Worm (Caenorhabditis elegans) whole organism, L1 larva: Measurements from ENCODE around the gene lgc-14.

Experiments used
- C34B4.2 ChIP-seq: sonication (generic microtip); optimal IDR thresholded peaks from 2 replicates; lab custom pipeline; 2017; ENCODE audit warnings: mild to moderate bottlenecking, missing genetic modification characterization, missing compliant biosample characterization
- ama-1 ChIP-seq: fragments of 150-350 bp; optimal IDR thresholded peaks from 2 replicates; lab custom pipeline; 2014
- ceh-82 ChIP-seq, 3 experiments: fragments of 150-350 bp in 1 of 3; sonication (generic microtip) in 2 of 3; optimal IDR thresholded peaks; 2 replicates each; lab custom pipeline; 2014 to 2017; ENCODE audit warnings: missing biosample characterization in 3 of 3, missing genetic modification characterization in 3 of 3
- ceh-90 ChIP-seq: sonication (generic microtip); optimal IDR thresholded peaks from 2 replicates; lab custom pipeline; 2016; ENCODE audit warnings: missing genetic modification characterization, missing compliant biosample characterization
- fos-1 ChIP-seq: fragments of 150-350 bp; optimal IDR thresholded peaks from 2 replicates; lab custom pipeline; 2014; ENCODE audit warnings: missing biosample characterization, missing genetic modification characterization
- lin-13 ChIP-seq: fragments of 150-350 bp; optimal IDR thresholded peaks from 2 replicates; lab custom pipeline; 2014; ENCODE audit warnings: missing biosample characterization, missing genetic modification reagents, missing genetic modification characterization
- lin-39 ChIP-seq: fragments of 150-350 bp; optimal IDR thresholded peaks from 2 replicates; lab custom pipeline; 2014; ENCODE audit warnings: missing biosample characterization, missing genetic modification reagents, missing genetic modification characterization
- lir-3 ChIP-seq: sonication (generic microtip); optimal IDR thresholded peaks from 2 replicates; lab custom pipeline; 2016; ENCODE audit warnings: mild to moderate bottlenecking, missing genetic modification characterization, moderate library complexity, missing compliant biosample characterization; ENCODE audit not compliant: poor library complexity
- nhr-11 ChIP-seq: fragments of 150-350 bp; optimal IDR thresholded peaks from 2 replicates; lab custom pipeline; 2014; ENCODE audit warnings: missing biosample characterization, missing genetic modification characterization
- pax-3 ChIP-seq: fragments of 200-800 bp; sonication (Bioruptor generic); optimal IDR thresholded peaks from 2 replicates; lab custom pipeline; 2018; ENCODE audit warnings: mild to moderate bottlenecking, missing genetic modification characterization, moderate library complexity, missing compliant biosample characterization
- pqm-1 ChIP-seq: sonication (generic microtip); optimal IDR thresholded peaks from 3 replicates; lab custom pipeline; 2017; ENCODE audit warnings: missing biosample characterization, missing genetic modification characterization
- skn-1 ChIP-seq: fragments of 150-350 bp; optimal IDR thresholded peaks from 2 replicates; lab custom pipeline; 2014; ENCODE audit warnings: missing biosample characterization, missing genetic modification characterization
- snpc-4 ChIP-seq: fragments of 150-350 bp; optimal IDR thresholded peaks from 2 replicates; lab custom pipeline; 2014; ENCODE audit warnings: missing biosample characterization, missing genetic modification characterization
- tlp-1 ChIP-seq: fragments of 150-350 bp; optimal IDR thresholded peaks from 2 replicates; lab custom pipeline; 2014; ENCODE audit warnings: missing biosample characterization, missing genetic modification characterization

DNA sequence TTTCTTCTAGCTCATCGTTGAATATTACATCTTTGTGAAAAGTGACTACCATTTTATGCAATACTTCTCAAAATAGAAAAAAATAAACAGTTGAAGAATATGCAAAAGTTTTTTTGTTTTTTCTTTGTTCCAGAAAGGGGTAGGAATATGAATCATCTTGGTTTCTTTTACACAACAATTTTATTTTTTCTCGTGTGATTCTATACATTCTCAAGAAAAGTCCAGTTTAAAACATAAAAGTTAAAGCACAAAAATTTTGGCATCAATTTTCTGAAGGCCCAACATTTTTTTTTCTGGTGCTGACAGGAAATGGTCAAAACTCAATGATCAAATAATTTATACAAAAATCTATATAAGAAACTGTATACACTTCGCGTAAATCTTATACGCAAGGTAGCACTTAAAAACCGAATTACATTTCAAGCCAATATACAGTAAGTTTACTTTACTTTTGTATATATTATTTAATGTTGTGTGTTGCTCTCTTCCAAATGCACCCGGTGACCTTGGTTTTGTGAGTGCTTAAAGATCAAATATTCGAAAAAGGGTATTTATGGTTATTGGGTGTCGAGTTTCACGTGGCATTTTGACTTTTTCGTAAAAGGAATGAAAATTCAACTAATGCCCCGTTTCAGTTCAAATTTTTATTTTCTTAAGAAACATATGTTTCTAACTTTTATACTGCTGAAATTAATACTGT is 2.6 kb upstream of the lgc-14 start, which contains the start of the genes W03G11.2 and lgc-13:
- TF ChIP-seq pax-3 (tag; lab: Kevin White, UChicago) = no peak
- TF ChIP-seq ama-1 (lab: Kevin White, UChicago) = no peak
- TF ChIP-seq ceh-90 (tag; lab: Kevin White, UChicago) = no peak
- TF ChIP-seq pqm-1 (tag; lab: Kevin White, UChicago) = no peak
- no peak for TF ChIP-seq skn-1 (tag; lab: Kevin White, UChicago)
- TF ChIP-seq tlp-1 (tag; lab: Kevin White, UChicago) = no peak
- TF ChIP-seq lir-3 (tag; lab: Kevin White, UChicago) = no peak
- no peak for TF ChIP-seq nhr-11 (tag; lab: Kevin White, UChicago)
- no peak for TF ChIP-seq ceh-82 (tag; optimal IDR thresholded peaks at IDR 0.05; lab: Kevin White, UChicago)
- no peak for TF ChIP-seq lin-13
- no peak for TF ChIP-seq snpc-4 (tag; lab: Kevin White, UChicago)
- TF ChIP-seq lin-39 (tag; lab: Kevin White, UChicago) = no peak
- no peak for TF ChIP-seq fos-1 (tag; lab: Kevin White, UChicago)
- no peak for TF ChIP-seq C34B4.2 (tag; lab: Kevin White, UChicago)
